Worm (Caenorhabditis elegans) whole organism, mixed stage, embryonic: ENCODE results near the gene R13A1.1.
A peak's percentile ranks its signal among the peaks of the same experiment; 100 is the strongest.

ENCODE experiments used
- M03D4.4 ChIP-seq: sonication (generic microtip); optimal IDR thresholded peaks from 2 replicates; lab custom pipeline; 2017; ENCODE audit warnings: mild to moderate bottlenecking, missing genetic modification characterization, missing compliant biosample characterization
- bed-3 ChIP-seq: fragments of 200-800 bp; sonication (Bioruptor generic); optimal IDR thresholded peaks from 3 replicates; lab custom pipeline; 2018; ENCODE audit warnings: mild to moderate bottlenecking, missing genetic modification characterization, moderate library complexity, missing compliant biosample characterization
- blmp-1 ChIP-seq: fragments of 150-350 bp; optimal IDR thresholded peaks from 2 replicates; lab custom pipeline; 2014; ENCODE audit warnings: missing biosample characterization, missing genetic modification characterization
- ceh-39 ChIP-seq: fragments of 150-350 bp; optimal IDR thresholded peaks from 2 replicates; lab custom pipeline; 2014; ENCODE audit warnings: missing biosample characterization, missing genetic modification characterization
- ceh-43 ChIP-seq: fragments of 200-800 bp; sonication (Bioruptor generic); optimal IDR thresholded peaks from 2 replicates; lab custom pipeline; 2018; ENCODE audit warnings: mild to moderate bottlenecking, missing genetic modification characterization, moderate library complexity, missing compliant biosample characterization
- ceh-83 ChIP-seq: fragments of 200-800 bp; sonication (Bioruptor generic); optimal IDR thresholded peaks from 2 replicates; lab custom pipeline; 2018; ENCODE audit warnings: mild to moderate bottlenecking, missing genetic modification characterization, missing compliant biosample characterization
- ces-1 ChIP-seq: fragments of 150-350 bp; optimal IDR thresholded peaks from 2 replicates; lab custom pipeline; 2014; ENCODE audit warnings: missing biosample characterization, missing genetic modification reagents, missing genetic modification characterization
- cnd-1 ChIP-seq: fragments of 200-800 bp; sonication (Bioruptor generic); optimal IDR thresholded peaks from 2 replicates; lab custom pipeline; 2018; ENCODE audit warnings: mild to moderate bottlenecking, missing genetic modification characterization, missing compliant biosample characterization
- drap-1 ChIP-seq: fragments of 200-800 bp; sonication (Bioruptor generic); optimal IDR thresholded peaks from 3 replicates; lab custom pipeline; 2018; ENCODE audit warnings: mild to moderate bottlenecking, missing genetic modification characterization, missing compliant biosample characterization
- elt-1 ChIP-seq: sonication (generic microtip); optimal IDR thresholded peaks from 2 replicates; lab custom pipeline; 2017; ENCODE audit warnings: missing genetic modification characterization, mild to moderate bottlenecking, missing compliant biosample characterization, antibody characterized with exemption, moderate library complexity, borderline replicate concordance; ENCODE audit not compliant: insufficient read depth
- elt-3 ChIP-seq: fragments of 150-350 bp; optimal IDR thresholded peaks from 2 replicates; lab custom pipeline; 2014; ENCODE audit warnings: missing biosample characterization, missing genetic modification characterization
- flh-1 ChIP-seq: fragments of 200-800 bp; sonication (Bioruptor generic); optimal IDR thresholded peaks from 2 replicates; lab custom pipeline; 2018; ENCODE audit warnings: mild to moderate bottlenecking, missing genetic modification characterization, moderate library complexity, missing compliant biosample characterization
- ham-2 ChIP-seq: fragments of 200-800 bp; sonication (Bioruptor generic); optimal IDR thresholded peaks from 2 replicates; lab custom pipeline; 2018; ENCODE audit warnings: mild to moderate bottlenecking, missing genetic modification characterization, missing compliant biosample characterization
- hlh-1 ChIP-seq: fragments of 150-350 bp; optimal IDR thresholded peaks from 2 replicates; lab custom pipeline; 2014; ENCODE audit warnings: missing biosample characterization, missing genetic modification reagents, missing genetic modification characterization
- lin-13 ChIP-seq: fragments of 150-350 bp; optimal IDR thresholded peaks from 2 replicates; lab custom pipeline; 2014; ENCODE audit warnings: missing biosample characterization, missing genetic modification characterization
- lin-32 ChIP-seq: fragments of 200-800 bp; sonication (Bioruptor generic); optimal IDR thresholded peaks from 2 replicates; lab custom pipeline; 2018; ENCODE audit warnings: mild to moderate bottlenecking, missing genetic modification characterization, missing compliant biosample characterization
- lsy-2 ChIP-seq: fragments of 150-350 bp; optimal IDR thresholded peaks from 2 replicates; lab custom pipeline; 2014; ENCODE audit warnings: missing biosample characterization, missing genetic modification characterization
- mab-5 ChIP-seq: fragments of 150-350 bp; optimal IDR thresholded peaks from 2 replicates; lab custom pipeline; 2014; ENCODE audit warnings: missing biosample characterization, missing genetic modification characterization
- mep-1 ChIP-seq: fragments of 150-350 bp; optimal IDR thresholded peaks from 2 replicates; lab custom pipeline; 2017; ENCODE audit warnings: missing biosample characterization, missing genetic modification reagents, missing genetic modification characterization, inconsistent platforms
- mls-2 ChIP-seq: sonication (generic microtip); optimal IDR thresholded peaks from 2 replicates; lab custom pipeline; 2016; ENCODE audit warnings: mild to moderate bottlenecking, missing genetic modification characterization, moderate library complexity, missing compliant biosample characterization
- nhr-12 ChIP-seq: fragments of 150-350 bp; optimal IDR thresholded peaks from 2 replicates; lab custom pipeline; 2014; ENCODE audit warnings: missing biosample characterization, missing genetic modification characterization
- nhr-2 ChIP-seq: fragments of 150-350 bp; optimal IDR thresholded peaks from 2 replicates; lab custom pipeline; 2014; ENCODE audit warnings: missing biosample characterization, missing genetic modification characterization
- nhr-237 ChIP-seq: fragments of 150-350 bp; optimal IDR thresholded peaks from 2 replicates; lab custom pipeline; 2014; ENCODE audit warnings: missing biosample characterization, missing genetic modification characterization
- nhr-28 ChIP-seq: fragments of 150-350 bp; optimal IDR thresholded peaks from 2 replicates; lab custom pipeline; 2014; ENCODE audit warnings: missing biosample characterization, missing genetic modification characterization
- nhr-76 ChIP-seq: sonication (generic microtip); optimal IDR thresholded peaks from 2 replicates; lab custom pipeline; 2017; ENCODE audit warnings: missing biosample characterization, missing genetic modification characterization
- pha-4 ChIP-seq: fragments of 150-350 bp; optimal IDR thresholded peaks from 2 replicates; lab custom pipeline; 2018; ENCODE audit warnings: missing biosample characterization, missing genetic modification reagents, missing genetic modification characterization
- sem-2 ChIP-seq: fragments of 200-800 bp; sonication (Bioruptor generic); optimal IDR thresholded peaks from 2 replicates; lab custom pipeline; 2018; ENCODE audit warnings: mild to moderate bottlenecking, missing genetic modification characterization, missing compliant biosample characterization
- sptf-1 ChIP-seq: sonication (generic microtip); optimal IDR thresholded peaks from 2 replicates; lab custom pipeline; 2017; ENCODE audit warnings: mild to moderate bottlenecking, missing genetic modification characterization, moderate library complexity, missing compliant biosample characterization
- tbx-8 ChIP-seq: fragments of 200-800 bp; sonication (Bioruptor generic); optimal IDR thresholded peaks from 2 replicates; lab custom pipeline; 2018; ENCODE audit warnings: mild to moderate bottlenecking, missing genetic modification characterization, moderate library complexity, missing compliant biosample characterization
- unc-120 ChIP-seq: sonication (generic microtip); optimal IDR thresholded peaks from 2 replicates; lab custom pipeline; 2017; ENCODE audit warnings: missing genetic modification characterization, missing compliant biosample characterization; ENCODE audit not compliant: poor library complexity, severe bottlenecking
- unc-39 ChIP-seq: fragments of 150-350 bp; optimal IDR thresholded peaks from 2 replicates; lab custom pipeline; 2014; ENCODE audit warnings: missing biosample characterization, missing genetic modification characterization
- unc-62 ChIP-seq: fragments of 150-350 bp; optimal IDR thresholded peaks from 2 replicates; lab custom pipeline; 2014; ENCODE audit warnings: missing biosample characterization, missing genetic modification reagents, missing genetic modification characterization
- zip-8 ChIP-seq: fragments of 150-350 bp; optimal IDR thresholded peaks from 2 replicates; lab custom pipeline; 2014; ENCODE audit warnings: missing biosample characterization, missing genetic modification characterization
- ztf-11 ChIP-seq: fragments of 150-350 bp; optimal IDR thresholded peaks from 2 replicates; lab custom pipeline; 2014; ENCODE audit warnings: missing biosample characterization, missing genetic modification characterization

The R13A1.1 gene

DNA sequence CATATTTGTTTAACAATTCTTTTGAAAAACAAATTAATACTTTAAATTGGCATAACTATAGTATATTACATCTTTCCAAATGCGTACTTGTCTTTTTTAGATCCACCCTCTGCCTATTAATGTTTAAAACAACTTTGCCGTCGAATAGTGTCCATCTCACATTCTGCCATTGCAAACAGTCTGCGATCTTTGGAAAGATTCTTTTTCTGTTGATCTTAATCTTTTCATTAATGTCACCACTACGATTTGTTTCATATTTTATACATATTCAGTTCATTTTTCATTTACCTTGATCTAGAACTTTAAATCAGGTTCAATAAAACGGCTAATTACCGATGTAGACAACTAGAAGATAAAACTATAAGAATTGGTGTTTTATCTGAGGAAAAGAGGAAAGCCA is 14.8 kb downstream of the R13A1.1 start:
- TF ChIP-seq elt-1 (peak; percentile 39), lin-32 (GFP tag; lab: Kevin White, UChicago) (no peak)

DNA sequence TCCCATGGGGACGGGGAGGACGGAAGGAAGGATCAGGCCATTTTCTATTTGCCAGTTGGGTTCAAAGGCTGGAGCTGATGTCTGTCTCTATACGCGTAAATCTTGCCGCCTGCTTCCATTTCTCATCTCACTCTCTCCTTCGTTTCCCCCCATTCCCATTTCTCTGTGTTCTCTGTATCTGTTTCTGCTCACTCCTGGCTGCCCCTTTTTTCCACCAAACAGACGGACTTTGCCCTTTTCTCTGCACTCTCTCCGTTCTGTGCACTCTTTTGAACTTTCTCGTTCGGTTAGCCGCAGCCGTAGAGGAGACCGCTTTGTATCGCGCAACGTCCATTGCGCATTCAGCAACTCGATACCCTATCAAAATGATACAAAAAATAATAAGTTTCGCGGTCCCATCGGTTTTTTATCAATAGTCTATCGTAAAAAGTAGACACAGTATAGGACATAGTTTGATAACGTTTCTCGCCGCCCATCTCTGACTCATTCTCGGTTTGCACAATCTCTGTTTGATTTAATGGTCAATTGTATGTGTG is 15.6 kb downstream of the R13A1.1 start:
- no peak for TF ChIP-seq nhr-12 (tag; lab: Kevin White, UChicago)
- peak; percentile 7 for TF ChIP-seq elt-1
- no peak for TF ChIP-seq bed-3 (GFP tag; lab: Kevin White, UChicago)
- TF ChIP-seq unc-62 (GFP tag; lab: Kevin White, UChicago) = peak; percentile 64
- no peak for TF ChIP-seq pha-4
- TF ChIP-seq sem-2 (GFP tag; lab: Kevin White, UChicago) = no peak
- TF ChIP-seq sptf-1 (tag; lab: Kevin White, UChicago) = no peak
- no peak for TF ChIP-seq nhr-28
- no peak for TF ChIP-seq unc-39 (tag; lab: Kevin White, UChicago)
- no peak for TF ChIP-seq elt-3
- TF ChIP-seq ham-2 (GFP tag; lab: Kevin White, UChicago) = peak; percentile 92
- TF ChIP-seq nhr-237 (tag; lab: Kevin White, UChicago) = peak; percentile 50
- TF ChIP-seq ztf-11 (tag; lab: Kevin White, UChicago) = peak; percentile 5
- peak; percentile 40 for TF ChIP-seq mls-2 (tag; lab: Kevin White, UChicago)
- TF ChIP-seq hlh-1 = peak; percentile 58
- TF ChIP-seq ceh-83 = no peak
- TF ChIP-seq cnd-1 (tag; lab: Kevin White, UChicago) = peak; percentile 57
- peak; percentile 6 for TF ChIP-seq mep-1 (tag; lab: Kevin White, UChicago)
- TF ChIP-seq M03D4.4 (tag; lab: Kevin White, UChicago) = peak; percentile 33
- TF ChIP-seq ceh-39 (tag; lab: Kevin White, UChicago) = no peak
- TF ChIP-seq nhr-76 (tag; lab: Kevin White, UChicago) = no peak
- TF ChIP-seq drap-1 = peak; percentile 18
- TF ChIP-seq lin-13 (tag; lab: Kevin White, UChicago) = no peak
- TF ChIP-seq unc-120 (tag; lab: Kevin White, UChicago) = peak; percentile 83
- no peak for TF ChIP-seq blmp-1 (tag; lab: Kevin White, UChicago)
- peak; percentile 96 for TF ChIP-seq nhr-2 (tag; lab: Kevin White, UChicago)
- peak; percentile 14 for TF ChIP-seq lsy-2 (tag; lab: Kevin White, UChicago)
- TF ChIP-seq flh-1 (GFP tag; lab: Kevin White, UChicago) = no peak
- peak; percentile 3 for TF ChIP-seq zip-8
- TF ChIP-seq lin-32 (GFP tag; lab: Kevin White, UChicago) = peak; percentile 7
- TF ChIP-seq tbx-8 (GFP tag; lab: Kevin White, UChicago) = no peak
- no peak for TF ChIP-seq ceh-43 (GFP tag; lab: Kevin White, UChicago)
- peak; percentile 17 for TF ChIP-seq ces-1 (GFP tag; lab: Kevin White, UChicago)

DNA sequence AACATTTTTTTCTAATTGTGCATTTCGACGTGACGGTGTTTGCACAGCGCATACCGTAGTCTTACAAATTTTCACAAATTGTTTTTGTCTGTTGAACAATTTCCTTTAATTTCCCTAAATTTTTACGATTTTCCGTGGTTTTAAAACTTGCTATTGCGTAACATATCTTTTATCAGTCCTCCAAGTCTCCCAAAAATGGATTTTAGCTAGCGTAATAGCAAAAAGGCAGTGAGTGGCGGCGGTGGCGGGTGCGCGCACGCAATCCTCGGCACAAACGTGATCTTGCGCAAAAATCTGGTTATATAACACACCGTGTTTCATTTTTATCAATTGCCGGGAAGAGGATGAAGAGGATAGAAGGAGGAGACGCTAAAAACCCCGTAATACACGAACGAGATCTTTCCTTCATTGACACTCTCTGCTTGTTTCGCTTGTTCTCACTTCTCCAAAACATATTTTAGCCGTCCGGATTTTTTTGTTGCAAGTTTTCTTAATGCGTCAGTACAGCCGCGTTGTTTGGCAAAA is 16.5 kb downstream of the R13A1.1 start:
- no peak for TF ChIP-seq mls-2 (tag; lab: Kevin White, UChicago)
- no peak for TF ChIP-seq cnd-1 (tag; lab: Kevin White, UChicago)
- no peak for TF ChIP-seq sptf-1 (tag; lab: Kevin White, UChicago)
- peak; percentile 86 for TF ChIP-seq zip-8
- TF ChIP-seq lin-32 (GFP tag; lab: Kevin White, UChicago) = no peak

DNA sequence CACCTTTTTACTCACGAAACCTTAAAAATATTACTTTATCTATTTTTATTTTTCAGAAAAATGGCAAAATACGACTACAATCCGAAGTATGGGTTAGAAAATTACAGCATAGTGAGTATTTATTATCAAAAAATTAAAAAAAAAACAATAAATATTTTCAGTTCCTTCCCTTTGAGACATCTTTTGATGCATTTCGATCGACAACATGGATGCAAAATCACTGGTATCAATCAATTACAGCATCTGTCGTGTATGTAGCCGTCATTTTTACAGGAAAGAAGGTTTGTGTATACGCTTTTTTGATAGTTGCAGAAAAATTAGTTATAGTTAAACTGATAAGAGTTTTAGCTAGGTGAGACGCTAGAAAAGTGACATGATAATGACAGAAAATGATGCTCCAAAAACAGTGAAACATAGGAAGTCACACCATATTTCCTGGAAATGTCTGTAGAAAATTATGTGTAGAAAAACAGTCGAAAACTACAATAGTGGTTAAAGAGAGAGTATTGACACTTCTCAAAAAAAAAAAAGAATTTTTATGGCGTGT is 17.9 kb downstream of the R13A1.1 start, which contains the start of gene elo-3:
TSS of gene elo-3 (plus strand) at position 51 of the 547 bp plus-strand sequence.
- no peak for TF ChIP-seq tbx-8 (GFP tag; lab: Kevin White, UChicago)
- no peak for TF ChIP-seq M03D4.4 (tag; lab: Kevin White, UChicago)
- TF ChIP-seq cnd-1 (tag; lab: Kevin White, UChicago) = no peak
- no peak for TF ChIP-seq ceh-83
- no peak for TF ChIP-seq mls-2 (tag; lab: Kevin White, UChicago)
- TF ChIP-seq drap-1 = no peak
- TF ChIP-seq hlh-1 = no peak
- TF ChIP-seq elt-3 = no peak
- no peak for TF ChIP-seq mab-5 (tag; lab: Kevin White, UChicago)
- no peak for TF ChIP-seq sem-2 (GFP tag; lab: Kevin White, UChicago)
- TF ChIP-seq ztf-11 (tag; lab: Kevin White, UChicago) = no peak
- no peak for TF ChIP-seq zip-8
- TF ChIP-seq lsy-2 (tag; lab: Kevin White, UChicago) = no peak
- TF ChIP-seq bed-3 (GFP tag; lab: Kevin White, UChicago) = no peak
- TF ChIP-seq nhr-28 = no peak
- TF ChIP-seq mep-1 (tag; lab: Kevin White, UChicago) = no peak
- no peak for TF ChIP-seq ceh-39 (tag; lab: Kevin White, UChicago)
- no peak for TF ChIP-seq blmp-1 (tag; lab: Kevin White, UChicago)
- TF ChIP-seq ces-1 (GFP tag; lab: Kevin White, UChicago) = no peak
